Worm (Caenorhabditis elegans) whole organism, mixed stage, embryonic: ENCODE measurements around the gene M195.2.

ENCODE experiments used
- blmp-1 ChIP-seq: fragments of 150-350 bp; optimal IDR thresholded peaks from 2 replicates; lab custom pipeline; 2014; ENCODE audit warnings: missing biosample characterization, missing genetic modification characterization
- ces-1 ChIP-seq: fragments of 150-350 bp; optimal IDR thresholded peaks from 2 replicates; lab custom pipeline; 2014; ENCODE audit warnings: missing biosample characterization, missing genetic modification reagents, missing genetic modification characterization
- elt-3 ChIP-seq: fragments of 150-350 bp; optimal IDR thresholded peaks from 2 replicates; lab custom pipeline; 2014; ENCODE audit warnings: missing biosample characterization, missing genetic modification characterization
- lsy-2 ChIP-seq: fragments of 150-350 bp; optimal IDR thresholded peaks from 2 replicates; lab custom pipeline; 2014; ENCODE audit warnings: missing biosample characterization, missing genetic modification characterization
- mab-5 ChIP-seq: fragments of 150-350 bp; optimal IDR thresholded peaks from 2 replicates; lab custom pipeline; 2014; ENCODE audit warnings: missing biosample characterization, missing genetic modification characterization
- mep-1 ChIP-seq: fragments of 150-350 bp; optimal IDR thresholded peaks from 2 replicates; lab custom pipeline; 2017; ENCODE audit warnings: missing biosample characterization, missing genetic modification reagents, missing genetic modification characterization, inconsistent platforms
- nhr-76 ChIP-seq: sonication (generic microtip); optimal IDR thresholded peaks from 2 replicates; lab custom pipeline; 2017; ENCODE audit warnings: missing biosample characterization, missing genetic modification characterization
- snpc-4 ChIP-seq: fragments of 150-350 bp; optimal IDR thresholded peaks from 2 replicates; lab custom pipeline; 2014; ENCODE audit warnings: missing biosample characterization, missing genetic modification characterization
- tbx-8 ChIP-seq: fragments of 200-800 bp; sonication (Bioruptor generic); optimal IDR thresholded peaks from 2 replicates; lab custom pipeline; 2018; ENCODE audit warnings: mild to moderate bottlenecking, missing genetic modification characterization, moderate library complexity, missing compliant biosample characterization
- unc-62 ChIP-seq: fragments of 150-350 bp; optimal IDR thresholded peaks from 2 replicates; lab custom pipeline; 2014; ENCODE audit warnings: missing biosample characterization, missing genetic modification reagents, missing genetic modification characterization

ce11 chrII:8405303-8405702, 44.8 kb downstream of the M195.2 start, which contains the start of gene ubc-24:
- TF ChIP-seq unc-62 (GFP tag; lab: Kevin White, UChicago), result no peak
- TF ChIP-seq snpc-4, result no peak
- TF ChIP-seq ces-1, result no peak
- no peak for TF ChIP-seq blmp-1 (tag; lab: Kevin White, UChicago)
- no peak for TF ChIP-seq lsy-2
- TF ChIP-seq mab-5, result no peak
- no peak for TF ChIP-seq mep-1 (tag; lab: Kevin White, UChicago)
- no peak for TF ChIP-seq elt-3 (tag; lab: Kevin White, UChicago)
- TF ChIP-seq nhr-76, result no peak
- TF ChIP-seq tbx-8 (GFP tag; lab: Kevin White, UChicago), result no peak
